Fruit fly (Drosophila melanogaster) whole organism, wandering third instar larva: ENCODE data around the gene Ccdc39.

Source experiments
- Abd-B ChIP-seq: fragments of >200 bp; optimal IDR thresholded peaks from 2 replicates; lab custom pipeline; 2017; ENCODE audit warnings: missing biosample characterization, missing genetic modification characterization
- CG32264 ChIP-seq: fragments of 200-800 bp; sonication (Bioruptor generic); optimal IDR thresholded peaks from 2 replicates; lab custom pipeline; 2016; ENCODE audit warnings: missing biosample characterization, missing genetic modification characterization
- CG9705 ChIP-seq: fragments of 200-800 bp; sonication (Bioruptor generic); optimal IDR thresholded peaks from 2 replicates; lab custom pipeline; 2018; ENCODE audit warnings: missing biosample characterization, mild to moderate bottlenecking, missing genetic modification characterization
- CrebA ChIP-seq: fragments of 200-800 bp; sonication (Bioruptor generic); optimal IDR thresholded peaks from 2 replicates; lab custom pipeline; 2016; ENCODE audit warnings: missing biosample characterization, mild to moderate bottlenecking, missing genetic modification characterization, borderline replicate concordance
- Dfd ChIP-seq: fragments of >200 bp; optimal IDR thresholded peaks from 2 replicates; lab custom pipeline; 2017; ENCODE audit warnings: missing biosample characterization, missing genetic modification characterization
- Dif ChIP-seq: fragments of 200-275, 200-300 bp; sonication (Bioruptor generic); optimal IDR thresholded peaks from 2 replicates; lab custom pipeline; 2018; ENCODE audit warnings: missing biosample characterization, missing genetic modification characterization; ENCODE audit not compliant: partially characterized antibody
- HLH106 ChIP-seq: fragments of 200-800 bp; optimal IDR thresholded peaks from 3 replicates; lab custom pipeline; 2019; ENCODE audit warnings: missing biosample characterization, mild to moderate bottlenecking, missing genetic modification characterization, moderate library complexity
- Hr78 ChIP-seq: fragments of >200 bp; optimal IDR thresholded peaks from 2 replicates; lab custom pipeline; 2017; ENCODE audit warnings: missing biosample characterization, missing genetic modification characterization
- Hr83 ChIP-seq: fragments of 200-300 bp; sonication (Bioruptor generic); optimal IDR thresholded peaks from 2 replicates; lab custom pipeline; 2016; ENCODE audit warnings: missing biosample characterization, mild to moderate bottlenecking, missing genetic modification characterization, moderate library complexity; ENCODE audit not compliant: poor library complexity, severe bottlenecking
- Jra ChIP-seq: sonication (Bioruptor generic); optimal IDR thresholded peaks from 2 replicates; lab custom pipeline; 2016; ENCODE audit warnings: missing biosample characterization, missing genetic modification characterization
- Mio ChIP-seq: sonication (Bioruptor generic); optimal IDR thresholded peaks from 2 replicates; lab custom pipeline; 2016; ENCODE audit warnings: missing biosample characterization, missing genetic modification characterization
- Myc ChIP-seq: fragments of >200 bp; optimal IDR thresholded peaks from 2 replicates; lab custom pipeline; 2017
- N ChIP-seq: fragments of >200 bp; optimal IDR thresholded peaks from 2 replicates; lab custom pipeline; 2018; ENCODE audit warnings: missing biosample characterization, missing external identifiers, missing genetic modification characterization
- OdsH ChIP-seq: fragments of 200-800 bp; sonication (Bioruptor generic); optimal IDR thresholded peaks from 2 replicates; lab custom pipeline; 2016; ENCODE audit warnings: missing biosample characterization, mild to moderate bottlenecking, missing genetic modification characterization
- Rel ChIP-seq, 2 experiments: fragments of 200-800 bp; sonication (Bioruptor generic) in 1 of 2; optimal IDR thresholded peaks; 2 replicates in 1 of 2; 3 replicates in 1 of 2; lab custom pipeline; 2016 to 2019; ENCODE audit warnings: mild to moderate bottlenecking in 2 of 2, missing biosample characterization in 2 of 2, missing genetic modification characterization in 2 of 2, moderate library complexity in 1 of 2
- Vsx2 ChIP-seq: fragments of 200-300, 225-300 bp; sonication (Bioruptor generic); optimal IDR thresholded peaks from 2 replicates; lab custom pipeline; 2018; ENCODE audit warnings: missing biosample characterization, missing genetic modification characterization; ENCODE audit not compliant: partially characterized antibody
- br ChIP-seq: fragments of 200-800 bp; sonication (Bioruptor generic); optimal IDR thresholded peaks from 2 replicates; lab custom pipeline; 2016; ENCODE audit warnings: missing biosample characterization, missing genetic modification characterization
- dl ChIP-seq, 2 experiments: fragments of 175-275, 200-275 bp in 1 of 2; fragments of 200-275 bp in 1 of 2; sonication (Bioruptor generic); optimal IDR thresholded peaks; lab custom pipeline; 2018; ENCODE audit warnings: mild to moderate bottlenecking in 2 of 2, missing biosample characterization in 2 of 2, missing genetic modification characterization in 2 of 2, moderate library complexity in 2 of 2; ENCODE audit not compliant: partially characterized antibody in 2 of 2, insufficient read depth in 1 of 2
- dmrt93B ChIP-seq: fragments of 200-800 bp; sonication (Bioruptor generic); optimal IDR thresholded peaks from 2 replicates; lab custom pipeline; 2018; ENCODE audit warnings: missing biosample characterization, mild to moderate bottlenecking, missing genetic modification characterization
- dsf ChIP-seq: sonication (Bioruptor generic); optimal IDR thresholded peaks from 2 replicates; lab custom pipeline; 2016; ENCODE audit warnings: missing biosample characterization, missing genetic modification characterization, borderline replicate concordance
- ey ChIP-seq: fragments of 200-800 bp; sonication (Bioruptor generic); optimal IDR thresholded peaks from 2 replicates; lab custom pipeline; 2016; ENCODE audit warnings: missing biosample characterization, missing genetic modification characterization
- foxo ChIP-seq, 2 experiments: fragments of 200-800 bp; sonication (Bioruptor generic); optimal IDR thresholded peaks; 2 replicates in 1 of 2; 3 replicates in 1 of 2; lab custom pipeline; 2016 to 2017; ENCODE audit warnings: missing biosample characterization in 2 of 2, missing genetic modification characterization in 2 of 2
- fru ChIP-seq: fragments of 200-800 bp; sonication (Bioruptor generic); optimal IDR thresholded peaks from 3 replicates; lab custom pipeline; 2016; ENCODE audit warnings: missing biosample characterization, mild to moderate bottlenecking, missing genetic modification characterization
- h ChIP-seq: fragments of 200-800 bp; sonication (Bioruptor generic); optimal IDR thresholded peaks from 3 replicates; lab custom pipeline; 2016; ENCODE audit warnings: missing biosample characterization, mild to moderate bottlenecking, missing genetic modification characterization
- jim ChIP-seq: fragments of 175-275, 200-325 bp; sonication (Bioruptor generic); optimal IDR thresholded peaks from 2 replicates; lab custom pipeline; 2016; ENCODE audit warnings: missing biosample characterization, mild to moderate bottlenecking, missing genetic modification characterization
- lola ChIP-seq: fragments of >200 bp; optimal IDR thresholded peaks from 2 replicates; lab custom pipeline; 2017; ENCODE audit warnings: missing biosample characterization, missing genetic modification characterization
- psq ChIP-seq: fragments of 200-800 bp; sonication (Bioruptor generic); optimal IDR thresholded peaks from 3 replicates; lab custom pipeline; 2017; ENCODE audit warnings: missing biosample characterization, mild to moderate bottlenecking, missing genetic modification characterization, moderate library complexity
- rgr ChIP-seq: fragments of 200-800 bp; sonication (Bioruptor generic); optimal IDR thresholded peaks from 3 replicates; lab custom pipeline; 2016; ENCODE audit warnings: missing biosample characterization, mild to moderate bottlenecking, missing genetic modification characterization
- sage ChIP-seq: fragments of 200-800 bp; sonication (Bioruptor generic); optimal IDR thresholded peaks from 2 replicates; lab custom pipeline; 2016; ENCODE audit warnings: missing biosample characterization, mild to moderate bottlenecking, missing genetic modification characterization
- sv ChIP-seq: fragments of 200-800 bp; sonication (Bioruptor generic); optimal IDR thresholded peaks from 3 replicates; lab custom pipeline; 2016; ENCODE audit warnings: missing biosample characterization, missing genetic modification characterization
- tai ChIP-seq: sonication (Bioruptor generic); optimal IDR thresholded peaks from 2 replicates; lab custom pipeline; 2016; ENCODE audit warnings: missing biosample characterization, missing genetic modification characterization
- usp ChIP-seq: fragments of >200 bp; optimal IDR thresholded peaks from 2 replicates; lab custom pipeline; 2017; ENCODE audit warnings: missing biosample characterization, missing genetic modification characterization
- woc ChIP-seq: sonication (Bioruptor generic); optimal IDR thresholded peaks from 2 replicates; lab custom pipeline; 2016; ENCODE audit warnings: missing biosample characterization, mild to moderate bottlenecking, missing genetic modification characterization

Gene Ccdc39

DNA sequence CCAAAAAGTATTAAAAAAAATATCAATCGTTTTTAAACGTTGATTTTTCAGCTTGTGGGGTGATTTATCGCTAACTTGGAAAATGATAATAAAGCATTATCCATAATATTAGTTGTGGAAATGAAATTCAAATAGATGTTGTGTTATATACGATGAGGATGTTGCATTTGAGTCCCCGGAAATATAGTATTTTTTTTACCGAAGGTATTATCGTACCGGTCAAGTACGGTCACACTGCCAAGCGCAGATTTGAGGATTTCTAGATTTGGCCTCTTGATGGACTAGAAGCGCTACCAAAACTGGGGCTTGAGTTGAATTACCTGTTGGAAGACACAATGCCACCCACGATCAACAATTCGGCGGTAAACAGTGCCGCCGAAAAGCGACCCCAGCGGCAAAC is 9.2 kb downstream of the Ccdc39 start:
- TF ChIP-seq Dfd (GFP tag; lab: Kevin White, UChicago) (no peak), Hr78 (GFP tag; lab: Kevin White, UChicago) (peak; percentile 13), CG32264 (GFP tag; lab: Kevin White, UChicago) (no peak), N (GFP tag; lab: Kevin White, UChicago) (peak; percentile 51), dl (GFP tag; optimal IDR thresholded peaks at IDR 0.05; lab: Kevin White, UChicago; ENCODE audit: insufficient read depth in 1 of 2, partially characterized antibody in 2 of 2) (no peak), jim (no peak), foxo (GFP tag; optimal IDR thresholded peaks at IDR 0.05; lab: Kevin White, UChicago) (no peak), Myc (no peak), ey (GFP tag; lab: Kevin White, UChicago) (peak; percentile 27), sv (GFP tag; lab: Kevin White, UChicago) (no peak), fru (peak; percentile 20), HLH106 (tag; lab: Kevin White, UChicago) (no peak), woc (GFP tag; lab: Kevin White, UChicago) (no peak), CG9705 (GFP tag; lab: Kevin White, UChicago) (peak; percentile 16), Dif (GFP tag; lab: Kevin White, UChicago) (no peak), CrebA (no peak), dsf (GFP tag; lab: Kevin White, UChicago) (no peak), br (GFP tag; lab: Kevin White, UChicago) (no peak)
- TF ChIP-seq, all 38 proteins: peak for 5

DNA sequence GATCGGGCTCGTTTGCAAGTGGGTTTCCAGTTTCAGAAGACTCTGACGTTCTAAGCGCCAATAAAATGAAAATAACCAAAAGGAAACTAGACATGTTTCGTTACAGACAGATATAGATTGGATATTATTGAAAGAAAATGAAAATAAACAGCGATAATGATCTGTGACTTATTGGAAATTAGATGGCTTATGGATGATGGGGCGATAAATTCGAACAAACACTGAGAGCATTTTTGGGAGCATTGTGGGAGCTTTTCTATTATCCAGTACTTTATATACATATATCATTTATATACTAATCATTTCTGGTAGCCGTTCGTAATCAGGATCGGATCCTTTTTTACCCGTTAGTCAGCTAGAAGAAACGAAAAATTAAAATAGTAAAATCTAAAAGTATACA is 9.6 kb downstream of the Ccdc39 start, which contains the start of gene CG44088:
Gene CG44088, minus strand, starts transcription at position 101 of the 400 bp plus-strand sequence.
- no peak for TF ChIP-seq foxo (GFP tag; optimal IDR thresholded peaks at IDR 0.05; lab: Kevin White, UChicago)
- no peak for TF ChIP-seq usp (GFP tag; lab: Kevin White, UChicago)
- TF ChIP-seq Dfd (GFP tag; lab: Kevin White, UChicago): no peak
- no peak for TF ChIP-seq sage
- no peak for TF ChIP-seq Myc
- no peak for TF ChIP-seq Mio
- no peak for TF ChIP-seq br (GFP tag; lab: Kevin White, UChicago)
- no peak for TF ChIP-seq psq (GFP tag; lab: Kevin White, UChicago)

DNA sequence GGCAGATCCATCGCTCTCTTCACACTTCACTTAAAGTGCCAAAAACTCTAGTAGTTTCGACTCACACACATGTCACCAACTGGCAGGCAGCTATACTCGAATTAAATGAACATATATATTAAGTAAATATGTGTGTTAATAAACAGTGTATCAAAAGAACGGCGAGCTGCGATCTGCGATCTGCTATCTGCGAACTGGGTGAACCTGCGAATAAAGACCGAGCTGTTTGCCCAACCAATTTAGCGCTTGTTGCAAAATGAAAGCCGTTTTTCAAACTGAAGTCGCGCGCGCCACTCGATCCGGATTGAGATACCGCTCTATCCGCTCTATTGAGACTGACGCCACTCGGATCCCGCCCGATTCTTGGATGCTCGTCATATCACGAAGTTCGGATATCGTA is 11.4 kb downstream of the Ccdc39 start, which contains the start of gene CG44098:
Gene CG44098, minus strand, starts transcription at position 101 of the 400 bp plus-strand sequence.
- TF ChIP-seq Dif (GFP tag; lab: Kevin White, UChicago): no peak
- TF ChIP-seq br (GFP tag; lab: Kevin White, UChicago): no peak
- TF ChIP-seq lola: no peak
- no peak for TF ChIP-seq usp (GFP tag; lab: Kevin White, UChicago)
- TF ChIP-seq Hr83: peak; percentile 15
- peak; percentile 13 for TF ChIP-seq h (GFP tag; lab: Kevin White, UChicago)
- no peak for TF ChIP-seq dmrt93B (GFP tag; lab: Kevin White, UChicago)
- TF ChIP-seq dl (GFP tag; optimal IDR thresholded peaks at IDR 0.05; lab: Kevin White, UChicago; ENCODE audit: insufficient read depth in 1 of 2, partially characterized antibody in 2 of 2): no peak
- no peak for TF ChIP-seq dsf (GFP tag; lab: Kevin White, UChicago)
- no peak for TF ChIP-seq CG9705 (GFP tag; lab: Kevin White, UChicago)
- no peak for TF ChIP-seq Jra (GFP tag; lab: Kevin White, UChicago)
- TF ChIP-seq OdsH (GFP tag; lab: Kevin White, UChicago): no peak
- no peak for TF ChIP-seq tai (GFP tag; lab: Kevin White, UChicago)
- peak; percentile 7 for TF ChIP-seq rgr (GFP tag; lab: Kevin White, UChicago)
- no peak for TF ChIP-seq Hr78 (GFP tag; lab: Kevin White, UChicago)

DNA sequence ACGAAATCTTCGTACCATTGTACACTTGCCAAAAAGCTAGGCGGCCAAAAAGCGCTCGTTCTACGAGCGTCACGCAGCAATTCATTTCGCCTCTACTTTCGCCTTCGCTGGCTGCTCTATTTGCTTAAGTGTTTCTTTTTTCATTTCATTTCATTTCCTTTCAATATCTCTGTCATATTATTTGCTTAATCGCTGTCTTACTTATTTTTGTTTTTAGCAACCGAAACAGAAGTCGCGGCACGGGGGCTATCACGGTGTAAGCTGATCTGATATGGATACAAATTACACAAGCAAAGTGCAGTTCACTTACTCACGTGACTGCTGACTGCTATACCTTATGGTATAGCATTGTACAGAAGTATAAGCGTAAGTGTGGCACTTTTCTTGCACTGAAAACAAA is 13.2 kb downstream of the Ccdc39 start:
- TF ChIP-seq Vsx2 (no peak), rgr (GFP tag; lab: Kevin White, UChicago) (peak; percentile 38), OdsH (GFP tag; lab: Kevin White, UChicago) (peak; percentile 39), br (GFP tag; lab: Kevin White, UChicago) (no peak), ey (GFP tag; lab: Kevin White, UChicago) (no peak), fru (peak; percentile 23), woc (GFP tag; lab: Kevin White, UChicago) (no peak), Hr83 (peak; percentile 0), h (GFP tag; lab: Kevin White, UChicago) (peak; percentile 57), CG32264 (GFP tag; lab: Kevin White, UChicago) (no peak), Hr78 (GFP tag; lab: Kevin White, UChicago) (no peak), HLH106 (tag; lab: Kevin White, UChicago) (no peak), Jra (GFP tag; lab: Kevin White, UChicago) (no peak), Abd-B (GFP tag; lab: Kevin White, UChicago) (no peak), Rel (GFP tag; optimal IDR thresholded peaks at IDR 0.05; lab: Kevin White, UChicago) (no peak), Rel (tag; optimal IDR thresholded peaks at IDR 0.05; lab: Kevin White, UChicago) (no peak), tai (GFP tag; lab: Kevin White, UChicago) (no peak), Mio (no peak)
